Fruit fly (Drosophila melanogaster): ENCODE data around the gene Membrin.

Membrin gene

dm6 chr3L:5355074-5355790 is 11.0 kb upstream of the Membrin start, which contains the start of gene CG46456 (continued):
- TF ChIP-seq odd (GFP tag; optimal IDR thresholded peaks at IDR 0.05), result peak; percentile 94
- TF ChIP-seq gt (GFP tag; IDR thresholded peaks at IDR 0.05), result no peak
- no peak for TF ChIP-seq her (GFP tag; optimal IDR thresholded peaks at IDR 0.05)
- TF ChIP-seq da (GFP tag; optimal IDR thresholded peaks at IDR 0.05), result peak; percentile 36
- TF ChIP-seq knrl (GFP tag; IDR thresholded peaks at IDR 0.05; ENCODE audit: partially characterized antibody), result no peak
- peak; percentile 63 for TF ChIP-seq Bgb (GFP tag; IDR thresholded peaks at IDR 0.05; ENCODE audit: partially characterized antibody)
- TF ChIP-seq CG16815 (GFP tag; optimal IDR thresholded peaks at IDR 0.05), result peak; percentile 88
- peak; percentile 95 for TF ChIP-seq CG8388 (GFP tag; optimal IDR thresholded peaks at IDR 0.05)
- peak; percentile 96 for TF ChIP-seq CG10267 (tag; optimal IDR thresholded peaks at IDR 0.05)
- peak; percentile 89 for TF ChIP-seq CG2875 (GFP tag; optimal IDR thresholded peaks at IDR 0.05)
- TF ChIP-seq Sox102F (GFP tag; optimal IDR thresholded peaks at IDR 0.05), result peak; percentile 95
- peak; percentile 93 for TF ChIP-seq lmd (GFP tag; IDR thresholded peaks at IDR 0.05)
- TF ChIP-seq CG32532 (GFP tag; IDR thresholded peaks at IDR 0.05), result peak; percentile 96
- peak; percentile 86 for TF ChIP-seq sim (GFP tag; IDR thresholded peaks at IDR 0.05)
- peak; percentile 81 for TF ChIP-seq Bteb2 (GFP tag; optimal IDR thresholded peaks at IDR 0.05)
- TF ChIP-seq Opbp (GFP tag; IDR thresholded peaks at IDR 0.05; ENCODE audit: partially characterized antibody), result 0 out of 3 replicates have a peak, but pooled peaks have one; percentile 17
- peak; percentile 95 for TF ChIP-seq CG1233 (GFP tag; optimal IDR thresholded peaks at IDR 0.05)
- TF ChIP-seq Sin3A (optimal IDR thresholded peaks at IDR 0.05), result no peak
- peak; percentile 0 for TF ChIP-seq btn (GFP tag; optimal IDR thresholded peaks at IDR 0.05)
- peak; percentile 33 for TF ChIP-seq trh (GFP tag; optimal IDR thresholded peaks at IDR 0.05)
- peak; percentile 67 for TF ChIP-seq bab2 (GFP tag; optimal IDR thresholded peaks at IDR 0.05)
- peak; percentile 94 for TF ChIP-seq stc (GFP tag; IDR thresholded peaks at IDR 0.05)
- TF ChIP-seq fu2 (GFP tag; optimal IDR thresholded peaks at IDR 0.05), result peak; percentile 17
- TF ChIP-seq CG17912 (GFP tag; optimal IDR thresholded peaks at IDR 0.05), result peak; percentile 24
- peak; percentile 95 for TF ChIP-seq HHEX (GFP tag; optimal IDR thresholded peaks at IDR 0.05)
- no peak for TF ChIP-seq Neu2 (GFP tag; optimal IDR thresholded peaks at IDR 0.05; ENCODE audit: borderline replicate concordance)
- TF ChIP-seq GATAe (GFP tag; conservative IDR thresholded peaks at IDR 0.05), result 0 out of 2 replicates have a peak, but pooled peaks have one; percentile 32
- TF ChIP-seq HLHmδ (GFP tag; optimal IDR thresholded peaks at IDR 0.05), result peak; percentile 23
- peak; percentile 27 for TF ChIP-seq Atf3 (GFP tag; optimal IDR thresholded peaks at IDR 0.05)
- peak; percentile 87 for TF ChIP-seq Hr3 (GFP tag; optimal IDR thresholded peaks at IDR 0.05)
- peak; percentile 4 for TF ChIP-seq CG31388 (GFP tag; optimal IDR thresholded peaks at IDR 0.05)
- peak; percentile 76 for TF ChIP-seq CG4854 (GFP tag; optimal IDR thresholded peaks at IDR 0.05)
- peak; percentile 40 for TF ChIP-seq NK7.1 (GFP tag; optimal IDR thresholded peaks at IDR 0.05)
- TF ChIP-seq CG8089 (GFP tag; optimal IDR thresholded peaks at IDR 0.05), result peak; percentile 31
- no peak for TF ChIP-seq ab (GFP tag; optimal IDR thresholded peaks at IDR 0.05)
- TF ChIP-seq dysf (GFP tag; IDR thresholded peaks at IDR 0.05), result peak; percentile 96
- no peak for TF ChIP-seq hbn (GFP tag; IDR thresholded peaks at IDR 0.05; ENCODE audit: partially characterized antibody)
- peak; percentile 88 for TF ChIP-seq CG10366 (GFP tag; IDR thresholded peaks at IDR 0.05)
- TF ChIP-seq CG4404 (GFP tag; IDR thresholded peaks at IDR 0.05), result peak; percentile 79
- TF ChIP-seq CG18619 (GFP tag; optimal IDR thresholded peaks at IDR 0.05), result peak; percentile 90
- peak; percentile 96 for TF ChIP-seq BtbVII (GFP tag; optimal IDR thresholded peaks at IDR 0.05)
- TF ChIP-seq CG12744 (GFP tag; optimal IDR thresholded peaks at IDR 0.05), result peak; percentile 58
- TF ChIP-seq H15 (GFP tag; IDR thresholded peaks at IDR 0.05), result peak; percentile 85
- TF ChIP-seq HLH54F (GFP tag; optimal IDR thresholded peaks at IDR 0.05), result peak; percentile 63
- peak; percentile 86 for TF ChIP-seq CG31224 (GFP tag; IDR thresholded peaks at IDR 0.05)
- TF ChIP-seq CG13894 (tag; optimal IDR thresholded peaks at IDR 0.05), result peak; percentile 96
- TF ChIP-seq CG3065 (GFP tag; optimal IDR thresholded peaks at IDR 0.05), result peak; percentile 64
- TF ChIP-seq bigmax (GFP tag; optimal IDR thresholded peaks at IDR 0.05), result peak; percentile 57
- TF ChIP-seq CG10565 (GFP tag; optimal IDR thresholded peaks at IDR 0.05), result peak; percentile 52
- peak; percentile 66 for TF ChIP-seq CG30431 (GFP tag; optimal IDR thresholded peaks at IDR 0.05)

All from whole organism, embryonic.